Worm (Caenorhabditis elegans): ENCODE data around the gene T27E4.7.

ce11 chrV:9122004-9122403 is 45.9 kb upstream of the T27E4.7 start, which contains the start of gene F21C10.13:
- TF ChIP-seq mep-1 (tag; optimal IDR thresholded peaks at IDR 0.05) (no peak), elt-3 (tag; optimal IDR thresholded peaks at IDR 0.05) (no peak), lsy-2 (tag; optimal IDR thresholded peaks at IDR 0.05) (no peak), unc-62 (GFP tag; optimal IDR thresholded peaks at IDR 0.05) (no peak), nhr-237 (tag; optimal IDR thresholded peaks at IDR 0.05) (no peak), ham-2 (GFP tag; optimal IDR thresholded peaks at IDR 0.05) (no peak), nhr-12 (tag; optimal IDR thresholded peaks at IDR 0.05) (no peak), ztf-11 (tag; optimal IDR thresholded peaks at IDR 0.05) (no peak), nhr-28 (tag; optimal IDR thresholded peaks at IDR 0.05) (no peak), elt-1 (tag; optimal IDR thresholded peaks at IDR 0.05; ENCODE audit: borderline replicate concordance, insufficient read depth) (no peak), tbx-8 (GFP tag; optimal IDR thresholded peaks at IDR 0.05) (no peak), sptf-1 (tag; optimal IDR thresholded peaks at IDR 0.05) (no peak), pha-4 (tag; optimal IDR thresholded peaks at IDR 0.05) (no peak)

All from whole organism, mixed stage, embryonic.